Fruit fly (Drosophila melanogaster): ENCODE data around the gene CG12692.

Gene CG12692

DNA sequence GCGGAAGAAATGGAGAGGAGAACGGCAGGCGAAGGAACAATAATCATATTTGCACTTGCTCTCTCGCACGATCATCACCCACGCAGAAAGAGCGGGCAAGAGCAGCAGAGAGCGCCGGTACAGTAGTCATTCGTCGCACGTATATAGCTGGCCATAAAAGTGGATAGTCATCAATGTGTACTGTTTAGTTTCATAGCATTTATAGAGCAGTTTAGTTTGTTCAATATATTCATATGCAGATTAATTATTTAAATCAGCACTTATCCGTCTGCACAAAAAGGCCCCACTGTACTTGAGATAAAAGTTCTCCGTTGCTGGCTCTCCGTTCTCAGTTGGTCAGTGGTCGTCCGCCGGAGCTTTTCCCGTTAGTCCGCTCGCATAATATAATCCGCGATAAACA, 22.6 kb upstream of the CG12692 start (continued):
- TF ChIP-seq abd-A (tag; optimal IDR thresholded peaks at IDR 0.05) (peak; percentile 84), aop (GFP tag; IDR thresholded peaks at IDR 0.05) (peak; percentile 97), bbx (GFP tag; IDR thresholded peaks at IDR 0.05; ENCODE audit: partially characterized antibody) (no peak), fd96Cb (tag; optimal IDR thresholded peaks at IDR 0.05) (peak; percentile 97), Chrac-16 (GFP tag; optimal IDR thresholded peaks at IDR 0.05) (peak; percentile 98), hkb (optimal IDR thresholded peaks at IDR 0.05) (no peak), hkb (GFP tag; IDR thresholded peaks at IDR 0.05) (peak; percentile 99), oc (tag; optimal IDR thresholded peaks at IDR 0.05) (peak; percentile 97), CG9215 (GFP tag; IDR thresholded peaks at IDR 0.05) (peak; percentile 98), Rx (GFP tag; IDR thresholded peaks at IDR 0.05) (peak; percentile 97), CG3163 (GFP tag; optimal IDR thresholded peaks at IDR 0.05) (peak; percentile 90), luna (GFP tag; optimal IDR thresholded peaks at IDR 0.05) (peak; percentile 97), Med (GFP tag) (peak; percentile 100), CG15601 (tag; optimal IDR thresholded peaks at IDR 0.05) (peak; percentile 92), grau (tag; optimal IDR thresholded peaks at IDR 0.05) (peak; percentile 99), Sox100B (GFP tag; optimal IDR thresholded peaks at IDR 0.05) (peak; percentile 93), pnt (GFP tag; optimal IDR thresholded peaks at IDR 0.05) (peak; percentile 97), danr (GFP tag; IDR thresholded peaks at IDR 0.05) (peak; percentile 98), unc-4 (GFP tag; IDR thresholded peaks at IDR 0.05; ENCODE audit: partially characterized antibody) (0 out of 2 replicates have a peak, but pooled peaks have one; percentile 30), CG1792 (GFP tag; optimal IDR thresholded peaks at IDR 0.05) (peak; percentile 98), CG9437 (GFP tag; optimal IDR thresholded peaks at IDR 0.05) (peak; percentile 90), YL-1 (GFP tag; optimal IDR thresholded peaks at IDR 0.05) (peak; percentile 76), ac (GFP tag; optimal IDR thresholded peaks at IDR 0.05) (peak; percentile 78), HmgZ (tag; optimal IDR thresholded peaks at IDR 0.05) (peak; percentile 99), CG12219 (GFP tag; optimal IDR thresholded peaks at IDR 0.05) (peak; percentile 98), Hsf (GFP tag; optimal IDR thresholded peaks at IDR 0.05) (peak; percentile 99), CG14965 (GFP tag; optimal IDR thresholded peaks at IDR 0.05; ENCODE audit: borderline replicate concordance) (peak; percentile 87), CG5245 (GFP tag; optimal IDR thresholded peaks at IDR 0.05) (peak; percentile 98), CG7987 (GFP tag; optimal IDR thresholded peaks at IDR 0.05) (peak; percentile 94), psq (GFP tag; optimal IDR thresholded peaks at IDR 0.05) (peak; percentile 82), Drgx (GFP tag; IDR thresholded peaks at IDR 0.05) (peak; percentile 99), Dip3 (GFP tag; optimal IDR thresholded peaks at IDR 0.05) (peak; percentile 99), CG15073 (GFP tag; optimal IDR thresholded peaks at IDR 0.05) (peak; percentile 88), usp (GFP tag; optimal IDR thresholded peaks at IDR 0.05) (no peak), CG7271 (tag; optimal IDR thresholded peaks at IDR 0.05) (peak; percentile 76), D (optimal IDR thresholded peaks at IDR 0.05) (no peak), D (GFP tag; optimal IDR thresholded peaks at IDR 0.05) (peak; percentile 92), ranshi (GFP tag; IDR thresholded peaks at IDR 0.05) (peak; percentile 99), bab2 (GFP tag; optimal IDR thresholded peaks at IDR 0.05) (peak; percentile 99), mirr (GFP tag; optimal IDR thresholded peaks at IDR 0.05) (peak; percentile 100), Hr78 (GFP tag; optimal IDR thresholded peaks at IDR 0.05) (peak in 1 of 2 experiments; percentile 69), wek (GFP tag; optimal IDR thresholded peaks at IDR 0.05) (peak; percentile 89), CG18476 (GFP tag; optimal IDR thresholded peaks at IDR 0.05) (peak; percentile 94), tll (GFP tag; optimal IDR thresholded peaks at IDR 0.05) (no peak), CG7786 (GFP tag; optimal IDR thresholded peaks at IDR 0.05) (peak; percentile 99), nmo (GFP tag; optimal IDR thresholded peaks at IDR 0.05) (peak; percentile 97), kni (GFP tag; optimal IDR thresholded peaks at IDR 0.05) (peak; percentile 86), Lhr (GFP tag; optimal IDR thresholded peaks at IDR 0.05) (peak; percentile 85), Fer1 (GFP tag; optimal IDR thresholded peaks at IDR 0.05) (peak; percentile 99), Vsx1 (GFP tag; optimal IDR thresholded peaks at IDR 0.05) (peak; percentile 90)
